Worm (Caenorhabditis elegans): ENCODE data around the gene chtb-1.

DNA sequence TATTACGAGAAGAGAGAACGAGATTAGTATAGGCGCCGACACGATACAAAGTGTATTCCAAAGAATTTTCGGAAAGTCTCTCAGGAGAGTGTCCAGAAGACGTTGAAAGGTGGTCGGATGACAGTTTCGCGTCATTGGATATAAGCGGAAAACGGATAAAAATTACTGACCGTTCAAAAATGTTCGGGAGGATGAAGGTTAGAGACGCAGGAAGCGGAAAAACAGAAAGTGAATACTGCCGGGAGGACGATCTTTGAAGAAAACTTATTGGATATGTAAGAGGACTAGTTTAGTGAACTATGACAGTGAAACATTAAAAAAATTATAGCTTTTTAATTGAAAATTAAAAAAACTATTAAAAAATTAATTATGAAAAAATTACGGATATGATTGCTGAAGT lies 20.2 kb downstream of the chtb-1 start:
- TF ChIP-seq cog-1 (tag; optimal IDR thresholded peaks at IDR 0.05) (no peak), med-1 (GFP tag; optimal IDR thresholded peaks at IDR 0.05; ENCODE audit: insufficient read depth) (no peak), ztf-23 (GFP tag; IDR thresholded peaks at IDR 0.05) (no peak), flt-1 (GFP tag; IDR thresholded peaks at IDR 0.05) (no peak), klf-2 (GFP tag; conservative IDR thresholded peaks at IDR 0.05) (no peak)
